Fruit fly (Drosophila melanogaster): Measurements from ENCODE around the gene Srlp.
A peak's percentile ranks its signal among the peaks of the same experiment; 100 is the strongest.

Srlp gene

DNA sequence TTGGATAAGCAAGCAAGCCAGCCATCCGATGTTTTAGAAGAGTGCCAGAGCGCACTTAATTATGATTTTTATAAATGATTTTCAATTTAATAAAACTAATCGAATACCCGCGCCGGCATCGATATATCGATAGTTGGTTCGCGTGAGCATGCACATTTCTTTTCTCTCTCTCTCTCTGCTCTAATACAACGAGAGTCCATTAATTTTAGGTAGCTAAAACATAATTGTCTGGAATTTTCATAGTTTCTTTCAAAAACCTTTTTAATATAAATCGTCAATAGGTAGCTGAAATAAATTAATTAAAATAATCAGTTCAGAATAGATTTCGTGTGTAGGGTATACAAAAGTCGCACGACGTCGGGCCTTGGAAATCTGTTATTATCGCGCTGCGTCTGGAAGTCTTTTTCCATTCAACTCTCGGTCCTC, 15.0 kb downstream of the Srlp start, which contains the start of gene CG18549 (continued):
- peak; percentile 99 for TF ChIP-seq CG11398 (GFP tag; optimal IDR thresholded peaks at IDR 0.05)
- peak; percentile 100 for TF ChIP-seq esg (GFP tag; conservative IDR thresholded peaks at IDR 0.05)
- peak; percentile 100 for TF ChIP-seq Max (GFP tag; optimal IDR thresholded peaks at IDR 0.05)
- TF ChIP-seq CG15011 (GFP tag; optimal IDR thresholded peaks at IDR 0.05) = peak; percentile 99
- peak; percentile 99 for TF ChIP-seq B-H2 (GFP tag; optimal IDR thresholded peaks at IDR 0.05)
- TF ChIP-seq CG31388 (GFP tag; optimal IDR thresholded peaks at IDR 0.05) = peak; percentile 99
- TF ChIP-seq CG9817 (tag; optimal IDR thresholded peaks at IDR 0.05) = peak; percentile 100
- peak; percentile 100 for TF ChIP-seq CG5245 (GFP tag; optimal IDR thresholded peaks at IDR 0.05)
- TF ChIP-seq chm (GFP tag; IDR thresholded peaks at IDR 0.05) = peak; percentile 100
- TF ChIP-seq chinmo (GFP tag; IDR thresholded peaks at IDR 0.05; ENCODE audit: partially characterized antibody) = peak; percentile 97
- peak; percentile 96 for TF ChIP-seq CG9876 (GFP tag; optimal IDR thresholded peaks at IDR 0.05)
- peak; percentile 97 for TF ChIP-seq ab (GFP tag; optimal IDR thresholded peaks at IDR 0.05)
- TF ChIP-seq Mes4 (GFP tag; optimal IDR thresholded peaks at IDR 0.05) = peak; percentile 99
- TF ChIP-seq CG42726 (GFP tag; IDR thresholded peaks at IDR 0.05; ENCODE audit: partially characterized antibody) = peak; percentile 5; the same call in 1 of the 2 replicates
- peak; percentile 100 for TF ChIP-seq CG17829 (tag; optimal IDR thresholded peaks at IDR 0.05)
- TF ChIP-seq toy (GFP tag; IDR thresholded peaks at IDR 0.05) = peak; percentile 99
- peak; percentile 99 for TF ChIP-seq kah (GFP tag; optimal IDR thresholded peaks at IDR 0.05)
- peak; percentile 100 for TF ChIP-seq CG7372 (GFP tag; IDR thresholded peaks at IDR 0.05)
- peak; percentile 85 for TF ChIP-seq CG7928 (GFP tag; optimal IDR thresholded peaks at IDR 0.05)
- peak; percentile 87 for TF ChIP-seq CG3995 (GFP tag; optimal IDR thresholded peaks at IDR 0.05)
- TF ChIP-seq CG1792 (GFP tag; optimal IDR thresholded peaks at IDR 0.05) = peak; percentile 99
- peak; percentile 99 for TF ChIP-seq disco-r (GFP tag; optimal IDR thresholded peaks at IDR 0.05)
- TF ChIP-seq CG8359 (GFP tag; optimal IDR thresholded peaks at IDR 0.05; ENCODE audit: borderline replicate concordance) = peak; percentile 97
- peak; percentile 99 for TF ChIP-seq CG8089 (GFP tag; optimal IDR thresholded peaks at IDR 0.05)
- peak; percentile 100 for TF ChIP-seq NfI (GFP tag; optimal IDR thresholded peaks at IDR 0.05)
- TF ChIP-seq CG12071 (GFP tag; optimal IDR thresholded peaks at IDR 0.05) = peak; percentile 99
- TF ChIP-seq CG7987 (GFP tag; optimal IDR thresholded peaks at IDR 0.05) = peak; percentile 99
- no peak for TF ChIP-seq hth (optimal IDR thresholded peaks at IDR 0.05)
- peak; percentile 85 for TF ChIP-seq Doc3 (GFP tag; IDR thresholded peaks at IDR 0.05; ENCODE audit: partially characterized antibody)
- peak; percentile 99 for TF ChIP-seq Fer2 (tag; optimal IDR thresholded peaks at IDR 0.05)
- peak; percentile 100 for TF ChIP-seq CG10209 (GFP tag; optimal IDR thresholded peaks at IDR 0.05)
- TF ChIP-seq trh (GFP tag; optimal IDR thresholded peaks at IDR 0.05) = peak; percentile 99
- peak; percentile 97 for TF ChIP-seq MESR4 (GFP tag; optimal IDR thresholded peaks at IDR 0.05)
- TF ChIP-seq CG12659 (GFP tag; optimal IDR thresholded peaks at IDR 0.05) = peak; percentile 100
- TF ChIP-seq ci (GFP tag; IDR thresholded peaks at IDR 0.05) = peak; percentile 100
- peak; percentile 94 for TF ChIP-seq CG30020 (tag; optimal IDR thresholded peaks at IDR 0.05)
- peak; percentile 100 for TF ChIP-seq Spps (tag; optimal IDR thresholded peaks at IDR 0.05)
- TF ChIP-seq Sox100B (GFP tag; optimal IDR thresholded peaks at IDR 0.05) = peak; percentile 100
- peak; percentile 100 for TF ChIP-seq Med (GFP tag)
- peak; percentile 100 for TF ChIP-seq CG9727 (GFP tag; optimal IDR thresholded peaks at IDR 0.05)
- TF ChIP-seq CHES-1-like (GFP tag; optimal IDR thresholded peaks at IDR 0.05) = peak; percentile 99
- TF ChIP-seq Usf (GFP tag; optimal IDR thresholded peaks at IDR 0.05) = peak; percentile 98
- peak; percentile 100 for TF ChIP-seq seq (GFP tag; IDR thresholded peaks at IDR 0.05)
- TF ChIP-seq ase (GFP tag; IDR thresholded peaks at IDR 0.05) = peak; percentile 100
- TF ChIP-seq CG3065 (GFP tag; optimal IDR thresholded peaks at IDR 0.05) = peak; percentile 99
- TF ChIP-seq CG2116 (GFP tag; optimal IDR thresholded peaks at IDR 0.05) = peak; percentile 94
- peak; percentile 96 for TF ChIP-seq Dp (GFP tag; optimal IDR thresholded peaks at IDR 0.05)
- TF ChIP-seq Opbp (GFP tag; IDR thresholded peaks at IDR 0.05; ENCODE audit: partially characterized antibody) = peak; percentile 82
- TF ChIP-seq CG8388 (GFP tag; optimal IDR thresholded peaks at IDR 0.05) = peak; percentile 100
- peak; percentile 100 for TF ChIP-seq CG7556 (GFP tag; optimal IDR thresholded peaks at IDR 0.05)
